Worm (Caenorhabditis elegans) whole organism, L1 larva: Measurements from ENCODE around the gene Y62E10A.19.

Source experiments
- C04F5.9 ChIP-seq: sonication (generic microtip); optimal IDR thresholded peaks from 2 replicates; lab custom pipeline; 2016; ENCODE audit warnings: missing genetic modification characterization, missing compliant biosample characterization
- F16B12.6 ChIP-seq: fragments of 150-350 bp; optimal IDR thresholded peaks from 2 replicates; lab custom pipeline; 2014; ENCODE audit warnings: missing biosample characterization, missing genetic modification characterization
- Y116A8C.19 ChIP-seq: sonication (generic microtip); optimal IDR thresholded peaks from 2 replicates; lab custom pipeline; 2016; ENCODE audit warnings: missing compliant biosample characterization, missing genetic modification characterization, borderline replicate concordance
- aha-1 ChIP-seq: fragments of 150-350 bp; optimal IDR thresholded peaks from 2 replicates; lab custom pipeline; 2014; ENCODE audit warnings: missing biosample characterization, missing genetic modification characterization
- alr-1 ChIP-seq: fragments of 200-800 bp; sonication (Bioruptor generic); optimal IDR thresholded peaks from 2 replicates; lab custom pipeline; 2018; ENCODE audit warnings: borderline replicate concordance, mild to moderate bottlenecking, missing genetic modification characterization, missing compliant biosample characterization
- aly-2 ChIP-seq: fragments of 150-350 bp; optimal IDR thresholded peaks from 2 replicates; lab custom pipeline; 2014; ENCODE audit warnings: missing biosample characterization, missing genetic modification characterization
- ceh-63 ChIP-seq: fragments of 200-800 bp; sonication (Bioruptor generic); optimal IDR thresholded peaks from 2 replicates; lab custom pipeline; 2018; ENCODE audit warnings: mild to moderate bottlenecking, missing genetic modification characterization, missing compliant biosample characterization
- ceh-88 ChIP-seq: fragments of 200-800 bp; sonication (Bioruptor generic); IDR thresholded peaks from 2 replicates; pipeline ENCODE4 v1.3.6; 2022; ENCODE audit warnings: missing genetic modification characterization, missing compliant biosample characterization
- ceh-90 ChIP-seq: sonication (generic microtip); optimal IDR thresholded peaks from 2 replicates; lab custom pipeline; 2016; ENCODE audit warnings: missing genetic modification characterization, missing compliant biosample characterization
- ces-1 ChIP-seq: fragments of 150-350 bp; optimal IDR thresholded peaks from 2 replicates; lab custom pipeline; 2014; ENCODE audit warnings: missing biosample characterization, missing genetic modification reagents, missing genetic modification characterization
- dpl-1 ChIP-seq, 3 experiments: fragments of 150-350 bp in 2 of 3; sonication (generic microtip) in 1 of 3; optimal IDR thresholded peaks; 2 replicates each; lab custom pipeline; 2014 to 2017; ENCODE audit warnings: missing biosample characterization in 3 of 3, missing genetic modification characterization in 3 of 3, missing genetic modification reagents in 3 of 3
- efl-3 ChIP-seq: fragments of 200-800 bp; sonication (Bioruptor generic); optimal IDR thresholded peaks from 2 replicates; lab custom pipeline; 2018; ENCODE audit warnings: mild to moderate bottlenecking, missing genetic modification characterization, missing compliant biosample characterization
- egl-27 ChIP-seq, 2 experiments: fragments of 150-350 bp in 1 of 2; sonication (generic microtip); optimal IDR thresholded peaks; 3 replicates each; lab custom pipeline; 2017 to 2018; ENCODE audit warnings: missing biosample characterization in 2 of 2, missing genetic modification characterization in 2 of 2, missing genetic modification reagents in 2 of 2
- elt-3 ChIP-seq, 6 experiments: fragments of 150-350 bp in 1 of 6; sonication (generic microtip); optimal IDR thresholded peaks; 2 replicates each; lab custom pipeline; 2017 to 2018; ENCODE audit warnings: missing biosample characterization in 6 of 6, missing genetic modification characterization in 6 of 6, inconsistent platforms in 1 of 6
- fkh-8 ChIP-seq: sonication (generic microtip); optimal IDR thresholded peaks from 2 replicates; lab custom pipeline; 2016; ENCODE audit warnings: mild to moderate bottlenecking, missing genetic modification characterization, missing compliant biosample characterization
- fos-1 ChIP-seq: fragments of 150-350 bp; optimal IDR thresholded peaks from 2 replicates; lab custom pipeline; 2014; ENCODE audit warnings: missing biosample characterization, missing genetic modification characterization
- hlh-17 ChIP-seq: fragments of 200-800 bp; sonication (Bioruptor generic); optimal IDR thresholded peaks from 2 replicates; lab custom pipeline; 2018; ENCODE audit warnings: missing genetic modification characterization, mild to moderate bottlenecking, missing compliant biosample characterization, moderate library complexity, borderline replicate concordance
- hpl-2 ChIP-seq: fragments of 150-350 bp; optimal IDR thresholded peaks from 2 replicates; lab custom pipeline; 2014; ENCODE audit warnings: missing biosample characterization, missing genetic modification reagents, missing genetic modification characterization
- isw-1 ChIP-seq: fragments of 200-800 bp; sonication (Bioruptor generic); IDR thresholded peaks from 2 replicates; pipeline ENCODE4 v1.3.6; 2022; ENCODE audit warnings: missing genetic modification characterization, missing compliant biosample characterization
- jun-1 ChIP-seq: fragments of 150-350 bp; optimal IDR thresholded peaks from 2 replicates; lab custom pipeline; 2014; ENCODE audit warnings: missing biosample characterization, missing genetic modification reagents, missing genetic modification characterization
- lin-14 ChIP-seq: fragments of 200-800 bp; sonication (Bioruptor generic); optimal IDR thresholded peaks from 2 replicates; lab custom pipeline; 2018; ENCODE audit warnings: mild to moderate bottlenecking, missing genetic modification characterization, moderate library complexity, missing compliant biosample characterization
- lin-15B ChIP-seq: fragments of 150-350 bp; sonication (generic microtip); optimal IDR thresholded peaks from 3 replicates; lab custom pipeline; 2014; ENCODE audit warnings: missing biosample characterization, missing genetic modification characterization
- lin-39 ChIP-seq: fragments of 150-350 bp; optimal IDR thresholded peaks from 2 replicates; lab custom pipeline; 2014; ENCODE audit warnings: missing biosample characterization, missing genetic modification reagents, missing genetic modification characterization
- lsy-2 ChIP-seq, 2 experiments: fragments of 150-350 bp; optimal IDR thresholded peaks; 2 replicates each; lab custom pipeline; 2014; ENCODE audit warnings: missing biosample characterization in 2 of 2, missing genetic modification characterization in 2 of 2
- mef-2 ChIP-seq: fragments of 150-350 bp; optimal IDR thresholded peaks from 2 replicates; lab custom pipeline; 2014; ENCODE audit warnings: missing biosample characterization, missing genetic modification characterization
- nhr-11 ChIP-seq: fragments of 150-350 bp; optimal IDR thresholded peaks from 2 replicates; lab custom pipeline; 2014; ENCODE audit warnings: missing biosample characterization, missing genetic modification characterization
- nhr-19 ChIP-seq: fragments of 200-800 bp; sonication (Bioruptor generic); conservative IDR thresholded peaks from 2 replicates; pipeline ENCODE4 v1.3.6; 2022; ENCODE audit warnings: missing genetic modification characterization, missing compliant biosample characterization
- nhr-20 ChIP-seq: sonication (generic microtip); optimal IDR thresholded peaks from 2 replicates; lab custom pipeline; 2016; ENCODE audit warnings: mild to moderate bottlenecking, missing genetic modification characterization, missing compliant biosample characterization
- nhr-237 ChIP-seq: fragments of 150-350 bp; optimal IDR thresholded peaks from 2 replicates; lab custom pipeline; 2014; ENCODE audit warnings: missing biosample characterization, missing genetic modification characterization
- nhr-28 ChIP-seq: fragments of 150-350 bp; optimal IDR thresholded peaks from 2 replicates; lab custom pipeline; 2014; ENCODE audit warnings: missing biosample characterization, missing genetic modification characterization
- nhr-47 ChIP-seq: sonication (generic microtip); optimal IDR thresholded peaks from 2 replicates; lab custom pipeline; 2016; ENCODE audit warnings: mild to moderate bottlenecking, missing genetic modification characterization, moderate library complexity, missing compliant biosample characterization
- nhr-71 ChIP-seq: sonication (generic microtip); optimal IDR thresholded peaks from 2 replicates; lab custom pipeline; 2016; ENCODE audit warnings: mild to moderate bottlenecking, missing genetic modification characterization, moderate library complexity, missing compliant biosample characterization
- nhr-77 ChIP-seq: fragments of 150-350 bp; optimal IDR thresholded peaks from 2 replicates; lab custom pipeline; 2014; ENCODE audit warnings: missing biosample characterization, missing genetic modification characterization
- nhr-85 ChIP-seq: sonication (generic microtip); peaks from one replicate; lab custom pipeline; 2016; ENCODE audit warnings: missing genetic modification characterization, inconsistent platforms, missing compliant biosample characterization
- nhr-90 ChIP-seq: sonication (generic microtip); optimal IDR thresholded peaks from 2 replicates; lab custom pipeline; 2016; ENCODE audit warnings: mild to moderate bottlenecking, missing genetic modification characterization, missing compliant biosample characterization; ENCODE audit not compliant: poor library complexity
- pqm-1 ChIP-seq: sonication (generic microtip); optimal IDR thresholded peaks from 3 replicates; lab custom pipeline; 2017; ENCODE audit warnings: missing biosample characterization, missing genetic modification characterization
- skn-1 ChIP-seq: fragments of 150-350 bp; optimal IDR thresholded peaks from 2 replicates; lab custom pipeline; 2014; ENCODE audit warnings: missing biosample characterization, missing genetic modification characterization
- snu-23 ChIP-seq: sonication (generic microtip); optimal IDR thresholded peaks from 2 replicates; lab custom pipeline; 2016; ENCODE audit warnings: missing genetic modification characterization, missing compliant biosample characterization
- sptf-1 ChIP-seq: fragments of 150-350 bp; optimal IDR thresholded peaks from 2 replicates; lab custom pipeline; 2014; ENCODE audit warnings: missing biosample characterization, missing genetic modification characterization
- tbx-2 ChIP-seq: sonication (generic microtip); optimal IDR thresholded peaks from 2 replicates; lab custom pipeline; 2016; ENCODE audit warnings: missing genetic modification characterization, missing compliant biosample characterization
- tlp-1 ChIP-seq: fragments of 150-350 bp; optimal IDR thresholded peaks from 2 replicates; lab custom pipeline; 2014; ENCODE audit warnings: missing biosample characterization, missing genetic modification characterization
- unc-130 ChIP-seq: fragments of 150-350 bp; optimal IDR thresholded peaks from 2 replicates; lab custom pipeline; 2017; ENCODE audit warnings: missing biosample characterization, missing genetic modification characterization, inconsistent platforms
- unc-30 ChIP-seq: sonication (generic microtip); optimal IDR thresholded peaks from 2 replicates; lab custom pipeline; 2017; ENCODE audit warnings: missing biosample characterization, missing genetic modification characterization
- unc-62 ChIP-seq: fragments of 150-350 bp; optimal IDR thresholded peaks from 2 replicates; lab custom pipeline; 2014; ENCODE audit warnings: missing biosample characterization, missing genetic modification reagents, missing genetic modification characterization
- unc-86 ChIP-seq: sonication (generic microtip); optimal IDR thresholded peaks from 2 replicates; lab custom pipeline; 2016; ENCODE audit warnings: missing genetic modification characterization, missing compliant biosample characterization
- unc-98 ChIP-seq: fragments of 200-800 bp; sonication (Bioruptor generic); IDR thresholded peaks from 2 replicates; pipeline ENCODE4 v1.3.6; 2022; ENCODE audit warnings: missing genetic modification characterization, missing compliant biosample characterization
- zag-1 ChIP-seq: fragments of 150-350 bp; optimal IDR thresholded peaks from 2 replicates; lab custom pipeline; 2014; ENCODE audit warnings: missing biosample characterization, missing genetic modification characterization
- zip-4 ChIP-seq: fragments of 200-800 bp; sonication (Bioruptor generic); optimal IDR thresholded peaks from 2 replicates; lab custom pipeline; 2018; ENCODE audit warnings: mild to moderate bottlenecking, missing genetic modification characterization, moderate library complexity, missing compliant biosample characterization
- ztf-11 ChIP-seq, 2 experiments: sonication (generic microtip); optimal IDR thresholded peaks; 2 replicates each; lab custom pipeline; 2016 to 2017; ENCODE audit warnings: missing genetic modification characterization in 2 of 2, missing biosample characterization in 1 of 2, missing compliant biosample characterization in 1 of 2

Gene Y62E10A.19

DNA sequence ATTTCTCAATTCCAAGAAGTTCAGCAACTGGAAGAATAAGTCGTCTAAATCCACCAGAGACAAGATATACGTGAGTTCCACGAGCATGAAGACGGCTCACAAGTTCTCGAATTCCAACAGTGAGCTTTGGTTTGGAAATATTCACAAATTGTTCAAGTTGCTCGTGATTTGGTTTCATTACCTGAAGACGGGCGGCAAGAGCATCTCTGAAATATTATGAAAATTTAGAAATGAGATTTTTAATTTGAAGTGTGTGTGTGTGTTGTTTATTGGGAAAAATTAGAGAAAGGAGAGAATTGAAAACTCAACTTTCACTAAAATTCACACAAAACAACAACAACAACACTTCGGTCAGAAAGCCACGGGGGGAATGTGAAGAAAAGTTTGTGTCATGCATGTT lies 17.3 kb downstream of the Y62E10A.19 start:
- TF ChIP-seq fkh-8 (tag; lab: Kevin White, UChicago) (no peak), hpl-2 (GFP tag; lab: Kevin White, UChicago) (no peak), nhr-47 (tag; lab: Kevin White, UChicago) (peak; percentile 0)

DNA sequence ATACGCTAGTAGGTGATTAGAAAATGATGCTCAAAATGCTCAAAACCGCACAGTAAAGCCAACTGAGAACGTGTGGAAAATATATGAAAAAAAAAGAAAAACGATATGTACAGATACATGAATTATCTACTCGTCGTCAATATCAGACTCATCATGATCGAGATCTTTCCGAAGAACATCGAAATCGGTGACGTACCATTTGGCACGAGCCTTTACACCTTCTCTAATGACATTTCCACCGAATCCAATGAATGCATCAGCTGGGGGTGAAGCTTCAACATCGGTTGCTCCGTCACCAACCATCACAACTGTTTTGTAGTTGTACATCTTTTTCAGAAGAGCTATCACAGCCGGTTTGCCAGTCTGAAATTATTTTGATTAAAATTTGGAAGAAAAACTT lies 18.9 kb downstream of the Y62E10A.19 start:
- TF ChIP-seq nhr-20 (no peak), fkh-8 (tag; lab: Kevin White, UChicago) (no peak), lin-39 (no peak), nhr-11 (no peak), lin-14 (no peak), tbx-2 (no peak), dpl-1 (GFP tag; optimal IDR thresholded peaks at IDR 0.05; lab: Kevin White, UChicago) (no peak), ceh-88 (GFP tag; lab: Robert Waterston, UW) (no peak), unc-30 (tag; lab: Kevin White, UChicago) (no peak), hlh-17 (GFP tag; lab: Kevin White, UChicago) (no peak), mef-2 (tag; lab: Kevin White, UChicago) (no peak), zag-1 (tag; lab: Kevin White, UChicago) (no peak), nhr-28 (no peak)

- TF ChIP-seq nhr-90 (tag; lab: Kevin White, UChicago) (peak; percentile 30), nhr-19 (GFP tag; lab: Robert Waterston, UW) (no peak), aha-1 (tag; lab: Kevin White, UChicago) (no peak), tbx-2 (peak; percentile 12), aly-2 (tag; lab: Kevin White, UChicago) (peak; percentile 47), ceh-63 (GFP tag; lab: Kevin White, UChicago) (no peak), nhr-237 (tag; lab: Kevin White, UChicago) (no peak), tlp-1 (tag; lab: Kevin White, UChicago) (no peak), nhr-20 (peak; percentile 3), elt-3 (tag; optimal IDR thresholded peaks at IDR 0.05; lab: Kevin White, UChicago) (no peak), unc-98 (GFP tag; lab: Robert Waterston, UW) (no peak), zip-4 (no peak), lsy-2 (tag; optimal IDR thresholded peaks at IDR 0.05; lab: Kevin White, UChicago) (no peak), nhr-47 (tag; lab: Kevin White, UChicago) (peak; percentile 16), jun-1 (tag; lab: Kevin White, UChicago) (no peak), alr-1 (tag; lab: Kevin White, UChicago) (no peak), unc-62 (GFP tag; lab: Kevin White, UChicago) (no peak), lin-15B (no peak), F16B12.6 (tag; lab: Kevin White, UChicago) (no peak), Y116A8C.19 (tag; lab: Kevin White, UChicago) (no peak), skn-1 (tag; lab: Kevin White, UChicago) (no peak), ceh-90 (tag; lab: Kevin White, UChicago) (no peak), nhr-85 (peak; percentile 65), fkh-8 (tag; lab: Kevin White, UChicago) (no peak), nhr-71 (tag; lab: Kevin White, UChicago) (peak; percentile 42), hpl-2 (GFP tag; lab: Kevin White, UChicago) (no peak), snu-23 (GFP tag; lab: Kevin White, UChicago) (peak; percentile 17), efl-3 (GFP tag; lab: Kevin White, UChicago) (no peak), ceh-88 (GFP tag; lab: Robert Waterston, UW) (no peak), unc-130 (tag; lab: Kevin White, UChicago) (no peak), isw-1 (GFP tag; lab: Robert Waterston, UW) (no peak), ztf-11 (tag; optimal IDR thresholded peaks at IDR 0.05; lab: Kevin White, UChicago) (no peak), C04F5.9 (no peak), fos-1 (tag; lab: Kevin White, UChicago) (no peak), pqm-1 (tag; lab: Kevin White, UChicago) (no peak), nhr-28 (no peak), egl-27 (tag; optimal IDR thresholded peaks at IDR 0.05; lab: Kevin White, UChicago) (no peak), ces-1 (no peak), sptf-1 (tag; lab: Kevin White, UChicago) (no peak), nhr-11 (no peak), nhr-77 (tag; lab: Kevin White, UChicago) (no peak), unc-86 (tag; lab: Kevin White, UChicago) (no peak)
These were observed 19.3 kb downstream of the Y62E10A.19 start for ce11 chrIV:13388779-13389178.
